Worm (Caenorhabditis elegans): ENCODE measurements around the gene pqbp-1.1.

The pqbp-1.1 gene

ce11 chrIV:259142-259541 is 2.3 kb downstream of the pqbp-1.1 start, which contains the start of gene dpy-9:
Gene dpy-9, minus strand, starts transcription at chrIV:259204.
- TF ChIP-seq fkh-6 (tag; optimal IDR thresholded peaks at IDR 0.05) (no peak), zip-5 (tag; optimal IDR thresholded peaks at IDR 0.05) (no peak), unc-3 (GFP tag; conservative IDR thresholded peaks at IDR 0.05) (no peak), unc-3 (tag; optimal IDR thresholded peaks at IDR 0.05) (no peak), nfya-1 (tag; optimal IDR thresholded peaks at IDR 0.05) (no peak), ceh-9 (tag; optimal IDR thresholded peaks at IDR 0.05) (no peak), Y22D7AL.16 (tag; optimal IDR thresholded peaks at IDR 0.05) (no peak), pha-4 (tag; optimal IDR thresholded peaks at IDR 0.05) (no peak), elt-4 (tag; optimal IDR thresholded peaks at IDR 0.05) (no peak), pat-9 (tag; optimal IDR thresholded peaks at IDR 0.05) (no peak), hlh-30 (tag; optimal IDR thresholded peaks at IDR 0.05; ENCODE audit: insufficient read depth) (no peak), ceh-31 (tag; optimal IDR thresholded peaks at IDR 0.05) (no peak), T23F11.4 (GFP tag; optimal IDR thresholded peaks at IDR 0.05) (no peak), K02D7.2 (tag; optimal IDR thresholded peaks at IDR 0.05) (no peak), ceh-18 (tag; optimal IDR thresholded peaks at IDR 0.05) (no peak), tbx-7 (tag; optimal IDR thresholded peaks at IDR 0.05) (no peak), pros-1 (tag; optimal IDR thresholded peaks at IDR 0.05) (no peak), che-1 (tag; optimal IDR thresholded peaks at IDR 0.05) (no peak)

ce11 chrIV:258362-258761 is 3.1 kb downstream of the pqbp-1.1 start:
- TF ChIP-seq dmd-4 (tag; optimal IDR thresholded peaks at IDR 0.05; ENCODE audit: borderline replicate concordance) = no peak
- no peak for TF ChIP-seq ama-1 (optimal IDR thresholded peaks at IDR 0.05)
- no peak for TF ChIP-seq pqm-1 (tag; optimal IDR thresholded peaks at IDR 0.05)
- no peak for TF ChIP-seq hlh-8 (tag; optimal IDR thresholded peaks at IDR 0.05)

ce11 chrIV:257095-257494 is 4.4 kb downstream of the pqbp-1.1 start, which contains the start of gene R02D3.8:
Gene R02D3.8, minus strand, starts transcription at chrIV:257203.
- TF ChIP-seq che-1 (tag; optimal IDR thresholded peaks at IDR 0.05) (no peak), ceh-2 (tag; optimal IDR thresholded peaks at IDR 0.05) (no peak), ceh-31 (tag; optimal IDR thresholded peaks at IDR 0.05) (peak; percentile 41), odd-2 (tag; optimal IDR thresholded peaks at IDR 0.05) (no peak), ceh-34 (tag; optimal IDR thresholded peaks at IDR 0.05) (no peak), rnt-1 (tag; optimal IDR thresholded peaks at IDR 0.05) (no peak), nhr-11 (tag; optimal IDR thresholded peaks at IDR 0.05) (no peak), C08G9.2 (tag; optimal IDR thresholded peaks at IDR 0.05) (peak; percentile 12), lin-11 (tag; optimal IDR thresholded peaks at IDR 0.05) (no peak), tbx-2 (tag; optimal IDR thresholded peaks at IDR 0.05) (peak; percentile 27), hlh-6 (tag; optimal IDR thresholded peaks at IDR 0.05) (no peak), ceh-45 (GFP tag; IDR thresholded peaks at IDR 0.05) (no peak), fkh-6 (tag; optimal IDR thresholded peaks at IDR 0.05) (no peak)

- TF ChIP-seq pax-1 (tag; optimal IDR thresholded peaks at IDR 0.05) (peak; percentile 64), ceh-31 (tag; optimal IDR thresholded peaks at IDR 0.05) (peak; percentile 54), ceh-18 (tag; optimal IDR thresholded peaks at IDR 0.05) (peak; percentile 23), elt-2 (tag; optimal IDR thresholded peaks at IDR 0.05) (peak; percentile 45), ceh-6 (GFP tag; optimal IDR thresholded peaks at IDR 0.05) (no peak), tbx-2 (tag; optimal IDR thresholded peaks at IDR 0.05) (peak; percentile 31), ceh-22 (tag; optimal IDR thresholded peaks at IDR 0.05) (no peak), sdc-2 (tag; optimal IDR thresholded peaks at IDR 0.05) (no peak), nfya-1 (tag; optimal IDR thresholded peaks at IDR 0.05) (peak; percentile 74), rnt-1 (tag; optimal IDR thresholded peaks at IDR 0.05) (peak; percentile 7), ceh-34 (tag; optimal IDR thresholded peaks at IDR 0.05) (peak; percentile 48), dve-1 (tag; optimal IDR thresholded peaks at IDR 0.05) (peak; percentile 77), unc-55 (GFP tag; optimal IDR thresholded peaks at IDR 0.05) (peak; percentile 71), unc-42 (tag; optimal IDR thresholded peaks at IDR 0.05) (peak; percentile 67), ztf-16 (tag; optimal IDR thresholded peaks at IDR 0.05) (peak; percentile 32), dmd-4 (tag; optimal IDR thresholded peaks at IDR 0.05; ENCODE audit: borderline replicate concordance) (no peak)
Measured at ce11 chrIV:255379-255857, 6.1 kb downstream of the pqbp-1.1 start, which contains the start of gene rcat-1. Gene rcat-1, minus strand, starts transcription at chrIV:255429.

Data from whole organism, late embryonic.